Worm (Caenorhabditis elegans): Measurements from ENCODE around the gene srz-79.

DNA sequence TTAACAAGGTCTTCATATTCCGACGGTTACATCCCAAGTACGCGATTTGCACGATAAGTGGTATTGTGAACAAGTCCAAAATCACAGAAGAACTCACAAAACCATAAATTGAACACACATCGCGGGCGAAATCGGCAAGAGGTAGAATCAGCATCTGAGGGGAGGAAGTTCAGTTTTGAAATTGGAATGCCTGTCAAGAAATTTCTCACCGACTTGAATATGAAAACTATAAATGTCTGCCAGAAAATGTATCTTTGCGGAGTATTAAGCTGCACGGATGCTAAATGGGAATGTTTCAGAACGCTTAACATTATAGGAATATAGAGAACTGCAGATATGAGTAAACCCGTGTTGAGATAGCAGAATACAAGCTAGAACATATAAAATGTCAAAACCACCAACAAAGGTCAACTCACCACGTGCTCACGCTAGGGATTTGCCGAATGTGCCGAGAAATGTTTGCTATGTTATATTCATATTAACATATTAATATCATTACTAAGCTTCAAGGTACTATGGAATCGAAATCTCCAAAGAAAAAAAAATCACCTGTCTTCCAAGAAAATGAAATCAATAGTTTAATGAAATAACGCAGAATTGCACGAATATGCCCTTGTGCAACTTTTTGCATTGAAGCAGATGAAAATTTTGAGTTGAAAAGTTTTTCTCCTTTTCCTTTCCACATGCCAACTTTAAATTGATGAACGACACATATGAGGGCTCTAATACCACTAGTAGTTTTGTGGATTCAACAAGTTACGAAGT is 11.0 kb upstream of the srz-79 start, which contains the start of gene srz-82:
- TF ChIP-seq pha-4 (GFP tag; IDR thresholded peaks at IDR 0.05) (no peak), pha-4 (tag; optimal IDR thresholded peaks at IDR 0.05) (no peak), F49E8.2 (tag; optimal IDR thresholded peaks at IDR 0.05; ENCODE audit: borderline replicate concordance) (no peak), dve-1 (tag; optimal IDR thresholded peaks at IDR 0.05; ENCODE audit: insufficient read depth) (no peak), R02D3.7 (tag; optimal IDR thresholded peaks at IDR 0.05) (no peak)

Measured in whole organism, L4 larva.